Worm (Caenorhabditis elegans) whole organism, L2 larva: Measurements from ENCODE around the gene sra-27.

Source experiments
- blmp-1 ChIP-seq: sonication (generic microtip); optimal IDR thresholded peaks from 2 replicates; lab custom pipeline; 2017; ENCODE audit warnings: missing genetic modification characterization, mild to moderate bottlenecking, missing compliant biosample characterization, antibody characterized with exemption, moderate library complexity; ENCODE audit not compliant: insufficient read depth
- ceh-82 ChIP-seq: fragments of 150-350 bp; optimal IDR thresholded peaks from 2 replicates; lab custom pipeline; 2014; ENCODE audit warnings: missing biosample characterization, missing genetic modification characterization
- lin-11 ChIP-seq: fragments of 150-350 bp; sonication (generic microtip); optimal IDR thresholded peaks from 2 replicates; lab custom pipeline; 2014; ENCODE audit warnings: missing biosample characterization, missing genetic modification characterization, inconsistent platforms, mixed read lengths
- lin-39 ChIP-seq: fragments of 150-350 bp; optimal IDR thresholded peaks from 2 replicates; lab custom pipeline; 2014; ENCODE audit warnings: missing biosample characterization, missing genetic modification reagents, missing genetic modification characterization
- lsy-2 ChIP-seq, 2 experiments: fragments of 150-350 bp in 1 of 2; sonication (generic microtip) in 1 of 2; optimal IDR thresholded peaks; 2 replicates each; lab custom pipeline; 2014 to 2017; ENCODE audit warnings: missing biosample characterization in 2 of 2, missing genetic modification characterization in 2 of 2
- nhr-12 ChIP-seq: fragments of 150-350 bp; optimal IDR thresholded peaks from 2 replicates; lab custom pipeline; 2014; ENCODE audit warnings: missing biosample characterization, missing genetic modification characterization
- nhr-23 ChIP-seq: fragments of 150-350 bp; optimal IDR thresholded peaks from 2 replicates; lab custom pipeline; 2014; ENCODE audit warnings: missing biosample characterization, missing genetic modification reagents, missing genetic modification characterization
- nhr-237 ChIP-seq: fragments of 150-350 bp; optimal IDR thresholded peaks from 2 replicates; lab custom pipeline; 2014; ENCODE audit warnings: missing biosample characterization, missing genetic modification characterization
- nhr-25 ChIP-seq: fragments of 150-350 bp; sonication (generic microtip); optimal IDR thresholded peaks from 3 replicates; lab custom pipeline; 2014; ENCODE audit warnings: missing biosample characterization, missing genetic modification characterization

DNA sequence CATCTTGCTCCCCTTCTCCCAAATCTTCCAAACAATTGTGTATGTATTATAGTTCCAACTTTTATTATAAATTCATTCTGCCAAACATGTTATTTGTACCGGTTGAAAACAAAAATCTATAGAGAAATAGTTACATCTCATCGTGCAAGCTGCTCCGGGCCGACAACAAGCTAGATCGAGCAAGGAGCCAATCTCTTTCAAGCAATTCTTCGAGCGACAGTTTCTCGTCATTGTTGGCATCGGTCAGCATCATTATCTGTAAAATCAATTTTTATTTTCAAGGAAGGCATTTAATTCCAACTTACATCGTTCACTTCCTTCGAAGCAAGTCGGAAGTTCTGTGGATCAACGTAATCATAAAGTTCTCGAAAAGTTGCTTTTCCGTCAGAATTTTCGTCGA is 22.2 kb downstream of the sra-27 start:
- no peak for TF ChIP-seq nhr-25 (tag; lab: Kevin White, UChicago)
- TF ChIP-seq nhr-23 (tag; lab: Kevin White, UChicago), result no peak
- TF ChIP-seq lin-11 (tag; lab: Kevin White, UChicago), result no peak
- TF ChIP-seq blmp-1 (tag; lab: Kevin White, UChicago), result no peak
- TF ChIP-seq nhr-12, result no peak
- no peak for TF ChIP-seq lin-39 (tag; lab: Kevin White, UChicago)
- no peak for TF ChIP-seq lsy-2 (tag; optimal IDR thresholded peaks at IDR 0.05; lab: Kevin White, UChicago)
- TF ChIP-seq ceh-82 (tag; lab: Kevin White, UChicago), result no peak
- no peak for TF ChIP-seq nhr-237 (tag; lab: Kevin White, UChicago)
